Fruit fly (Drosophila melanogaster) whole organism, embryonic: ENCODE results near the gene fig.
A peak's percentile ranks its signal among the peaks of the same experiment; 100 is the strongest.

Source experiments
- CG12299 ChIP-seq: fragments of 200-800 bp; sonication (Bioruptor generic); optimal IDR thresholded peaks from 2 replicates; lab custom pipeline; 2018; ENCODE audit warnings: missing biosample characterization, mild to moderate bottlenecking, missing genetic modification characterization
- CG3163 ChIP-seq: fragments of 200-800 bp; sonication (Bioruptor generic); optimal IDR thresholded peaks from 3 replicates; lab custom pipeline; 2016; ENCODE audit warnings: missing biosample characterization, missing genetic modification characterization
- CG7963 ChIP-seq: fragments of 200-800 bp; sonication (Bioruptor generic); IDR thresholded peaks from 3 replicates; pipeline ENCODE4 v1.3.6; 2022; ENCODE audit warnings: missing biosample characterization, missing genetic modification characterization; ENCODE audit not compliant: partially characterized antibody
- CG8290 ChIP-seq, 3 experiments: fragments of 200-800 bp; sonication (Bioruptor generic); optimal IDR thresholded peaks; 2 replicates each; lab custom pipeline; 2016 to 2019; ENCODE audit warnings: missing biosample characterization in 3 of 3, missing genetic modification characterization in 3 of 3, mild to moderate bottlenecking in 2 of 3, moderate library complexity in 1 of 3
- Chrac-16 ChIP-seq: fragments of 200-800 bp; sonication (Bioruptor generic); optimal IDR thresholded peaks from 3 replicates; lab custom pipeline; 2016; ENCODE audit warnings: missing biosample characterization, missing genetic modification characterization
- Eip74EF ChIP-seq, 2 experiments: fragments of 200-800 bp in 1 of 2; fragments of >200 bp in 1 of 2; sonication (Bioruptor generic) in 1 of 2; optimal IDR thresholded peaks; 2 replicates each; lab custom pipeline; 2017 to 2019; ENCODE audit warnings: missing biosample characterization in 2 of 2, missing genetic modification characterization in 2 of 2, mild to moderate bottlenecking in 1 of 2, moderate library complexity in 1 of 2
- Gug ChIP-seq: fragments of 200-800 bp; sonication (Bioruptor generic); IDR thresholded peaks from 4 replicates; pipeline ENCODE4 v1.3.6; 2022; ENCODE audit warnings: missing biosample characterization, missing genetic modification characterization
- Nf-YB ChIP-seq: fragments of 200-800 bp; sonication (Bioruptor generic); optimal IDR thresholded peaks from 3 replicates; lab custom pipeline; 2019; ENCODE audit warnings: missing biosample characterization, mild to moderate bottlenecking, missing genetic modification characterization, moderate library complexity
- Oli ChIP-seq: fragments of 200-800 bp; sonication (Bioruptor generic); optimal IDR thresholded peaks from 2 replicates; lab custom pipeline; 2018; ENCODE audit warnings: missing biosample characterization, mild to moderate bottlenecking, missing genetic modification characterization, moderate library complexity

- TF ChIP-seq Eip74EF (GFP tag; optimal IDR thresholded peaks at IDR 0.05; lab: Kevin White, UChicago) (no peak), Nf-YB (GFP tag; lab: Kevin White, UChicago) (no peak), CG8290 (GFP tag; optimal IDR thresholded peaks at IDR 0.05; lab: Kevin White, UChicago) (no peak), CG8290 (tag; optimal IDR thresholded peaks at IDR 0.05; lab: Kevin White, UChicago) (no peak), CG12299 (no peak), Gug (GFP tag; lab: Robert Waterston, UW) (peak; percentile 29; the same call in 1 of the 4 replicates), CG3163 (GFP tag; lab: Kevin White, UChicago) (no peak), Oli (tag; lab: Kevin White, UChicago) (peak; percentile 18), CG7963 (GFP tag; lab: Robert Waterston, UW) (no peak), Chrac-16 (GFP tag; lab: Kevin White, UChicago) (no peak)
Observed at dm6 chr3R:29755248-29755647, 25.0 kb downstream of the fig start.
